Fruit fly (Drosophila melanogaster) whole organism, prepupa: Measurements from ENCODE around the gene Larp4B.

Experiments used
- Blimp-1 ChIP-seq: fragments of 200-800 bp; sonication (Bioruptor generic); optimal IDR thresholded peaks from 3 replicates; lab custom pipeline; 2017; ENCODE audit warnings: missing biosample characterization, missing genetic modification characterization, mild to moderate bottlenecking, moderate library complexity, missing genetic modification reagents
- CG10669 ChIP-seq: fragments of 200-800 bp; sonication (Bioruptor generic); optimal IDR thresholded peaks from 3 replicates; lab custom pipeline; 2018; ENCODE audit warnings: missing biosample characterization, mild to moderate bottlenecking, missing genetic modification characterization, moderate library complexity
- CG11294 ChIP-seq: fragments of 200-800 bp; sonication (Bioruptor generic); IDR thresholded peaks from 2 replicates; pipeline ENCODE4 v1.3.6; 2022; ENCODE audit warnings: missing biosample characterization, missing genetic modification characterization
- CG11762 ChIP-seq: fragments of 200-800 bp; sonication (Bioruptor generic); optimal IDR thresholded peaks from 3 replicates; lab custom pipeline; 2016; ENCODE audit warnings: missing biosample characterization, missing genetic modification characterization; ENCODE audit not compliant: insufficient read depth
- CG11902 ChIP-seq: fragments of 200-800 bp; sonication (Bioruptor generic); optimal IDR thresholded peaks from 3 replicates; lab custom pipeline; 2016; ENCODE audit warnings: missing biosample characterization, missing genetic modification characterization
- CG1621 ChIP-seq: fragments of 200-800 bp; sonication (Bioruptor generic); optimal IDR thresholded peaks from 3 replicates; lab custom pipeline; 2018; ENCODE audit warnings: missing biosample characterization, mild to moderate bottlenecking, missing genetic modification characterization
- CG3032 ChIP-seq: fragments of 200-800 bp; optimal IDR thresholded peaks from 2 replicates; lab custom pipeline; 2019; ENCODE audit warnings: missing biosample characterization, mild to moderate bottlenecking, missing genetic modification characterization, moderate library complexity
- CG31627 ChIP-seq: fragments of 200-800 bp; sonication (Bioruptor generic); optimal IDR thresholded peaks from 3 replicates; lab custom pipeline; 2016; ENCODE audit warnings: missing biosample characterization, missing genetic modification characterization
- CG32006 ChIP-seq: fragments of 200-800 bp; sonication (Bioruptor generic); optimal IDR thresholded peaks from 3 replicates; lab custom pipeline; 2017; ENCODE audit warnings: missing biosample characterization, mild to moderate bottlenecking, missing genetic modification characterization
- CG34406 ChIP-seq: fragments of 200-800 bp; sonication (Bioruptor generic); optimal IDR thresholded peaks from 3 replicates; lab custom pipeline; 2016; ENCODE audit warnings: missing biosample characterization, missing genetic modification characterization
- CG3919 ChIP-seq: fragments of 200-800 bp; sonication (Bioruptor generic); optimal IDR thresholded peaks from 3 replicates; lab custom pipeline; 2016; ENCODE audit warnings: missing biosample characterization, missing genetic modification characterization
- CG4318 ChIP-seq: fragments of 200-800 bp; sonication (Bioruptor generic); optimal IDR thresholded peaks from 3 replicates; lab custom pipeline; 2017; ENCODE audit warnings: missing biosample characterization, mild to moderate bottlenecking, missing genetic modification characterization
- CG6163 ChIP-seq: fragments of 200-800 bp; sonication (Bioruptor generic); IDR thresholded peaks from 3 replicates; pipeline ENCODE4 v1.3.6; 2022; ENCODE audit warnings: missing biosample characterization, missing genetic modification characterization
- CG6792 ChIP-seq: fragments of 200-800 bp; sonication (Bioruptor generic); optimal IDR thresholded peaks from 3 replicates; lab custom pipeline; 2016; ENCODE audit warnings: missing biosample characterization, missing genetic modification characterization
- CG6808 ChIP-seq: fragments of 200-800 bp; sonication (Bioruptor generic); optimal IDR thresholded peaks from 3 replicates; lab custom pipeline; 2017; ENCODE audit warnings: missing biosample characterization, missing genetic modification characterization, mild to moderate bottlenecking, moderate library complexity, missing genetic modification reagents
- CG6854 ChIP-seq: fragments of 200-800 bp; sonication (Bioruptor generic); optimal IDR thresholded peaks from 2 replicates; lab custom pipeline; 2017; ENCODE audit warnings: missing biosample characterization, mild to moderate bottlenecking, missing genetic modification characterization
- CG8119 ChIP-seq: fragments of 200-800 bp; sonication (Bioruptor generic); IDR thresholded peaks from 3 replicates; pipeline ENCODE4 v1.3.6; 2022; ENCODE audit warnings: missing biosample characterization, missing genetic modification characterization
- Eip78C ChIP-seq: fragments of 200-800 bp; sonication (Bioruptor generic); peaks from one replicate; lab custom pipeline; 2016; ENCODE audit warnings: missing biosample characterization, missing genetic modification characterization
- Ets96B ChIP-seq: fragments of 200-800 bp; optimal IDR thresholded peaks from 2 replicates; lab custom pipeline; 2019; ENCODE audit warnings: missing biosample characterization, mild to moderate bottlenecking, missing genetic modification characterization, moderate library complexity
- Gug ChIP-seq: fragments of 200-800 bp; sonication (Bioruptor generic); IDR thresholded peaks from 2 replicates; pipeline ENCODE4 v1.3.6; 2022; ENCODE audit warnings: missing biosample characterization, missing genetic modification characterization
- Hr38 ChIP-seq: sonication (Bioruptor generic); optimal IDR thresholded peaks from 2 replicates; lab custom pipeline; 2016; ENCODE audit warnings: missing biosample characterization, missing genetic modification characterization
- Lpt ChIP-seq: fragments of 200-800 bp; sonication (Bioruptor generic); optimal IDR thresholded peaks from 3 replicates; lab custom pipeline; 2016; ENCODE audit warnings: missing biosample characterization, missing genetic modification characterization
- Met ChIP-seq: fragments of 200-800 bp; sonication (Bioruptor generic); optimal IDR thresholded peaks from 3 replicates; lab custom pipeline; 2016; ENCODE audit warnings: missing biosample characterization, missing genetic modification characterization
- OdsH ChIP-seq: fragments of 200-800 bp; sonication (Bioruptor generic); optimal IDR thresholded peaks from 3 replicates; lab custom pipeline; 2016; ENCODE audit warnings: missing biosample characterization, missing genetic modification characterization
- Sox102F ChIP-seq: fragments of 200-800 bp; sonication (Bioruptor generic); optimal IDR thresholded peaks from 2 replicates; lab custom pipeline; 2016; ENCODE audit warnings: missing biosample characterization, mild to moderate bottlenecking, missing genetic modification characterization
- Sox14 ChIP-seq: fragments of 200-800 bp; sonication (Bioruptor generic); optimal IDR thresholded peaks from 3 replicates; lab custom pipeline; 2016; ENCODE audit warnings: missing biosample characterization, missing genetic modification characterization
- Sox15 ChIP-seq: fragments of 200-800 bp; sonication (Bioruptor generic); optimal IDR thresholded peaks from 3 replicates; lab custom pipeline; 2016; ENCODE audit warnings: missing biosample characterization, missing genetic modification characterization
- acj6 ChIP-seq: fragments of 200-800 bp; sonication (Bioruptor generic); optimal IDR thresholded peaks from 3 replicates; lab custom pipeline; 2016; ENCODE audit warnings: missing biosample characterization, missing genetic modification characterization
- cyc ChIP-seq: fragments of 200-800 bp; sonication (Bioruptor generic); optimal IDR thresholded peaks from 3 replicates; lab custom pipeline; 2016; ENCODE audit warnings: missing biosample characterization, missing genetic modification characterization
- dac ChIP-seq: fragments of 200-800 bp; sonication (Bioruptor generic); optimal IDR thresholded peaks from 2 replicates; lab custom pipeline; 2017; ENCODE audit warnings: missing biosample characterization, mild to moderate bottlenecking, missing genetic modification characterization
- dsx ChIP-seq: fragments of 200-800 bp; optimal IDR thresholded peaks from 3 replicates; lab custom pipeline; 2019; ENCODE audit warnings: missing biosample characterization, mild to moderate bottlenecking, missing genetic modification characterization, moderate library complexity; ENCODE audit not compliant: poor library complexity, severe bottlenecking
- eg ChIP-seq: fragments of 200-800 bp; sonication (Bioruptor generic); IDR thresholded peaks from 3 replicates; pipeline ENCODE4 v1.3.6; 2022; ENCODE audit warnings: missing biosample characterization, missing genetic modification characterization
- esn ChIP-seq: fragments of 200-800 bp; sonication (Bioruptor generic); optimal IDR thresholded peaks from 2 replicates; lab custom pipeline; 2016; ENCODE audit warnings: missing biosample characterization, mild to moderate bottlenecking, missing genetic modification characterization, moderate library complexity
- fkh ChIP-seq: fragments of 200-800 bp; sonication (Bioruptor generic); optimal IDR thresholded peaks from 3 replicates; lab custom pipeline; 2017; ENCODE audit warnings: missing biosample characterization, mild to moderate bottlenecking, missing genetic modification characterization, moderate library complexity
- lz ChIP-seq: fragments of 200-800 bp; sonication (Bioruptor generic); optimal IDR thresholded peaks from 3 replicates; lab custom pipeline; 2016; ENCODE audit warnings: missing biosample characterization, missing genetic modification characterization
- net ChIP-seq: fragments of 200-800 bp; sonication (Bioruptor generic); optimal IDR thresholded peaks from 3 replicates; lab custom pipeline; 2016; ENCODE audit warnings: missing biosample characterization, missing genetic modification characterization
- pdm3 ChIP-seq: fragments of 200-800 bp; sonication (Bioruptor generic); optimal IDR thresholded peaks from 3 replicates; lab custom pipeline; 2016; ENCODE audit warnings: missing biosample characterization, missing genetic modification characterization
- salr ChIP-seq, 2 experiments: fragments of 200-800 bp; sonication (Bioruptor generic); optimal IDR thresholded peaks; 3 replicates each; lab custom pipeline; 2016 to 2018; ENCODE audit warnings: missing biosample characterization in 2 of 2, missing genetic modification characterization in 2 of 2, mild to moderate bottlenecking in 1 of 2
- ss ChIP-seq, 2 experiments: fragments of 200-800 bp; sonication (Bioruptor generic); optimal IDR thresholded peaks; 2 replicates in 1 of 2; 3 replicates in 1 of 2; lab custom pipeline; 2017 to 2018; ENCODE audit warnings: mild to moderate bottlenecking in 2 of 2, missing biosample characterization in 2 of 2, missing genetic modification characterization in 2 of 2, moderate library complexity in 1 of 2
- svp ChIP-seq: fragments of 200-800 bp; sonication (Bioruptor generic); peaks from one replicate; lab custom pipeline; 2016; ENCODE audit warnings: missing biosample characterization, missing genetic modification characterization
- topi ChIP-seq: fragments of 200-800 bp; sonication (Bioruptor generic); optimal IDR thresholded peaks from 3 replicates; lab custom pipeline; 2016; ENCODE audit warnings: missing biosample characterization, missing genetic modification characterization
- vri ChIP-seq: fragments of 200-800 bp; sonication (Bioruptor generic); optimal IDR thresholded peaks from 3 replicates; lab custom pipeline; 2016; ENCODE audit warnings: missing biosample characterization, mild to moderate bottlenecking, missing genetic modification characterization

The Larp4B gene

dm6 chr3L:3236319-3236718 is 11.7 kb downstream of the Larp4B start:
- peak; percentile 23 for TF ChIP-seq vri
- TF ChIP-seq CG6163, result peak; percentile 50; the same call in 1 of the 3 replicates
- no peak for TF ChIP-seq Lpt (GFP tag; lab: Kevin White, UChicago)
- no peak for TF ChIP-seq CG32006

dm6 chr3L:3239033-3239752 is 14.6 kb downstream of the Larp4B start, which contains the start of gene CG17746:
CG17746 (minus strand) TSS chr3L:3239578.
- TF ChIP-seq svp (GFP tag; lab: Kevin White, UChicago) (peak; percentile 93), salr (GFP tag; optimal IDR thresholded peaks at IDR 0.05; lab: Kevin White, UChicago) (no peak), Eip78C (GFP tag; lab: Kevin White, UChicago) (peak; percentile 76), CG31627 (GFP tag; lab: Kevin White, UChicago) (peak; percentile 35), Sox14 (GFP tag; lab: Kevin White, UChicago) (peak; percentile 45), CG6808 (GFP tag; lab: Kevin White, UChicago) (peak; percentile 100), lz (GFP tag; lab: Kevin White, UChicago) (peak; percentile 38), CG6854 (peak; percentile 13), cyc (GFP tag; lab: Kevin White, UChicago) (peak; percentile 10), esn (GFP tag; lab: Kevin White, UChicago) (peak; percentile 0), CG32006 (no peak), acj6 (GFP tag; lab: Kevin White, UChicago) (no peak), Gug (0 out of 2 replicates have a peak, but pooled peaks have one; percentile 12), fkh (GFP tag; lab: Kevin White, UChicago) (peak; percentile 43), dac (GFP tag; lab: Kevin White, UChicago) (no peak), ss (GFP tag; optimal IDR thresholded peaks at IDR 0.05; lab: Kevin White, UChicago) (peak in 1 of 2 experiments; percentile 48)

dm6 chr3L:3239785-3240596 is 15.4 kb downstream of the Larp4B start:
- TF ChIP-seq CG6792 (GFP tag; lab: Kevin White, UChicago) (peak; percentile 59), eg (0 out of 3 replicates have a peak, but pooled peaks have one; percentile 21), OdsH (GFP tag; lab: Kevin White, UChicago) (peak; percentile 69), CG3919 (GFP tag; lab: Kevin White, UChicago) (no peak), CG1621 (tag; lab: Kevin White, UChicago) (peak; percentile 79), Sox15 (GFP tag; lab: Kevin White, UChicago) (peak; percentile 56), lz (GFP tag; lab: Kevin White, UChicago) (peak; percentile 52), Sox102F (GFP tag; lab: Kevin White, UChicago) (peak; percentile 78), net (peak; percentile 69), CG11762 (no peak), CG34406 (GFP tag; lab: Kevin White, UChicago) (peak; percentile 52), Hr38 (GFP tag; lab: Kevin White, UChicago) (no peak), dsx (GFP tag; lab: Kevin White, UChicago) (peak; percentile 77), pdm3 (GFP tag; lab: Kevin White, UChicago) (peak; percentile 75), CG11902 (GFP tag; lab: Kevin White, UChicago) (no peak), CG4318 (GFP tag; lab: Kevin White, UChicago) (no peak), CG6163 (peak; percentile 86), Blimp-1 (GFP tag; lab: Kevin White, UChicago) (no peak), ss (GFP tag; optimal IDR thresholded peaks at IDR 0.05; lab: Kevin White, UChicago) (peak in 1 of 2 experiments; percentile 10), CG10669 (GFP tag; lab: Kevin White, UChicago) (no peak), Gug (no peak), topi (GFP tag; lab: Kevin White, UChicago) (no peak), CG3032 (no peak), dac (GFP tag; lab: Kevin White, UChicago) (no peak), esn (GFP tag; lab: Kevin White, UChicago) (peak; percentile 51), salr (GFP tag; optimal IDR thresholded peaks at IDR 0.05; lab: Kevin White, UChicago) (peak; percentile 6 to 85), CG6808 (GFP tag; lab: Kevin White, UChicago) (no peak), vri (peak; percentile 59), fkh (GFP tag; lab: Kevin White, UChicago) (peak; percentile 64), CG8119 (GFP tag; lab: Robert Waterston, UW) (peak; percentile 33; the same call in 2 of the 3 replicates), Met (GFP tag; lab: Kevin White, UChicago) (peak; percentile 62), CG32006 (peak; percentile 5), CG11294 (no peak), Ets96B (tag; lab: Kevin White, UChicago) (no peak)
